Worm (Caenorhabditis elegans): ENCODE measurements around the gene F59B2.8.

DNA sequence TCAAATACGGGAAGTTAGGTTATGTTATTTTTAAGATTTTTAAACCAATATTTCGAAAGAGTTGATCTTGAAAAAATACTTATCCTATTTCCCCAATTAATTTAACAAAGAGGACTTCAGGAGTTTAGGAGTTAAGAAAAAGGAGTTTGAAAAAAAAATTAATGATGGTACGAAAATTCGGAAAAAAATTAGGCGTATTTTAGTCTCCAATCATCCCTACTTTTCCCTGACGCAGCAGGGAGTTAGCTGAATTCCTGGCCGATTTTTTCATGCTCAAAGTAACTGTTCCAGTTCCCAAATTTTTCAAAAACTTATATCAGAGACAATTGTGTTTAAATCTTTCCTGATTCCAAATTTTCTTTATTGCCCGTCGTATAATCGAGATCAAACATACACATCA, 13.6 kb upstream of the F59B2.8 start:
- TF ChIP-seq him-1 (tag; optimal IDR thresholded peaks at IDR 0.05) = no peak
- no peak for TF ChIP-seq W03F9.2 (tag; optimal IDR thresholded peaks at IDR 0.05)
- no peak for TF ChIP-seq dao-5 (tag; optimal IDR thresholded peaks at IDR 0.05)

All from whole organism, L4/young adult.